Fruit fly (Drosophila melanogaster) whole organism, embryonic: Measurements from ENCODE around the gene Rab3GAP1.

Experiments
- Antp ChIP-seq: fragments of 200-800 bp; sonication (Bioruptor generic); optimal IDR thresholded peaks from 3 replicates; lab custom pipeline; 2016; ENCODE audit warnings: missing biosample characterization, missing genetic modification characterization
- Asciz ChIP-seq: fragments of 200-800 bp; sonication (Bioruptor generic); optimal IDR thresholded peaks from 2 replicates; lab custom pipeline; 2017; ENCODE audit warnings: missing biosample characterization, mild to moderate bottlenecking, missing genetic modification characterization, missing genetic modification reagents
- Atf6 ChIP-seq: fragments of 200-800 bp; sonication (Bioruptor generic); IDR thresholded peaks from 2 replicates; pipeline ENCODE4 v1.3.6; 2022; ENCODE audit warnings: missing biosample characterization, missing genetic modification characterization
- CG10209 ChIP-seq: fragments of 200-800 bp; sonication (Bioruptor generic); optimal IDR thresholded peaks from 3 replicates; lab custom pipeline; 2017; ENCODE audit warnings: missing biosample characterization, mild to moderate bottlenecking, missing genetic modification characterization, missing genetic modification reagents
- CG11504 ChIP-seq: fragments of 200-800 bp; sonication (Bioruptor generic); optimal IDR thresholded peaks from 3 replicates; lab custom pipeline; 2019; ENCODE audit warnings: missing biosample characterization, mild to moderate bottlenecking, missing genetic modification characterization, moderate library complexity
- CG11560 ChIP-seq: fragments of 200-800 bp; sonication (Bioruptor generic); IDR thresholded peaks from 3 replicates; pipeline ENCODE4 v1.3.6; 2022; ENCODE audit warnings: missing biosample characterization, missing genetic modification characterization
- CG12219 ChIP-seq: fragments of 200-800 bp; sonication (Bioruptor generic); optimal IDR thresholded peaks from 3 replicates; lab custom pipeline; 2018; ENCODE audit warnings: missing biosample characterization, mild to moderate bottlenecking, missing genetic modification characterization
- CG13775 ChIP-seq: fragments of 200-800 bp; sonication (Bioruptor generic); optimal IDR thresholded peaks from 3 replicates; lab custom pipeline; 2017; ENCODE audit warnings: missing biosample characterization, mild to moderate bottlenecking, missing genetic modification characterization
- CG14014 ChIP-seq: fragments of 200-800 bp; sonication (Bioruptor generic); IDR thresholded peaks from 2 replicates; pipeline ENCODE4 v1.3.6; 2022; ENCODE audit warnings: missing biosample characterization, missing genetic modification characterization
- CG15011 ChIP-seq: fragments of 200-800 bp; sonication (Bioruptor generic); optimal IDR thresholded peaks from 3 replicates; lab custom pipeline; 2018; ENCODE audit warnings: missing biosample characterization, mild to moderate bottlenecking, missing genetic modification characterization
- CG15696 ChIP-seq: fragments of 200-800 bp; sonication (Bioruptor generic); optimal IDR thresholded peaks from 2 replicates; lab custom pipeline; 2019; ENCODE audit warnings: missing biosample characterization, mild to moderate bottlenecking, missing genetic modification characterization, moderate library complexity
- CG16779 ChIP-seq: fragments of 200-800 bp; sonication (Bioruptor generic); IDR thresholded peaks from 2 replicates; pipeline ENCODE4 v1.3.6; 2022; ENCODE audit warnings: missing biosample characterization, missing genetic modification characterization
- CG17568 ChIP-seq: fragments of 200-800 bp; sonication (Bioruptor generic); optimal IDR thresholded peaks from 2 replicates; lab custom pipeline; 2018; ENCODE audit warnings: missing biosample characterization, mild to moderate bottlenecking, missing genetic modification characterization, moderate library complexity
- CG17829 ChIP-seq: fragments of 200-800 bp; optimal IDR thresholded peaks from 2 replicates; lab custom pipeline; 2019; ENCODE audit warnings: missing biosample characterization, mild to moderate bottlenecking, missing genetic modification characterization, moderate library complexity
- CG2116 ChIP-seq: fragments of 200-800 bp; sonication (Bioruptor generic); optimal IDR thresholded peaks from 3 replicates; lab custom pipeline; 2018; ENCODE audit warnings: missing biosample characterization, mild to moderate bottlenecking, missing genetic modification characterization
- CG2678 ChIP-seq: fragments of 200-800 bp; sonication (Bioruptor generic); optimal IDR thresholded peaks from 3 replicates; lab custom pipeline; 2019; ENCODE audit warnings: missing biosample characterization, mild to moderate bottlenecking, missing genetic modification characterization, moderate library complexity
- CG4404 ChIP-seq: fragments of 200-800 bp; sonication (Bioruptor generic); IDR thresholded peaks from 2 replicates; pipeline ENCODE4 v1.3.6; 2022; ENCODE audit warnings: missing biosample characterization, missing genetic modification characterization
- CG8089 ChIP-seq: fragments of 200-800 bp; sonication (Bioruptor generic); optimal IDR thresholded peaks from 3 replicates; lab custom pipeline; 2016; ENCODE audit warnings: missing biosample characterization, missing genetic modification characterization
- Dek ChIP-seq: fragments of 200-800 bp; sonication (Bioruptor generic); optimal IDR thresholded peaks from 3 replicates; lab custom pipeline; 2019; ENCODE audit warnings: missing biosample characterization, mild to moderate bottlenecking, missing genetic modification characterization, moderate library complexity
- Dp ChIP-seq: fragments of 200-800 bp; sonication (Bioruptor generic); optimal IDR thresholded peaks from 2 replicates; lab custom pipeline; 2018; ENCODE audit warnings: missing biosample characterization, mild to moderate bottlenecking, missing genetic modification characterization, moderate library complexity
- E2f1 ChIP-seq: fragments of 200-800 bp; sonication (Bioruptor generic); IDR thresholded peaks from 2 replicates; pipeline ENCODE4 v1.3.6; 2022; ENCODE audit warnings: missing biosample characterization, missing genetic modification characterization
- Elba2 ChIP-seq: fragments of 200-800 bp; sonication (Bioruptor generic); optimal IDR thresholded peaks from 3 replicates; lab custom pipeline; 2016; ENCODE audit warnings: missing biosample characterization, missing genetic modification characterization
- Ets97D ChIP-seq: fragments of 200-800 bp; sonication (Bioruptor generic); optimal IDR thresholded peaks from 3 replicates; lab custom pipeline; 2016; ENCODE audit warnings: missing biosample characterization, missing genetic modification characterization
- GATAe ChIP-seq: fragments of 200-800 bp; sonication (Bioruptor generic); conservative IDR thresholded peaks from 2 replicates; pipeline ENCODE4 v1.3.6; 2022; ENCODE audit warnings: missing biosample characterization, missing genetic modification characterization
- HHEX ChIP-seq: fragments of 200-800 bp; sonication (Bioruptor generic); optimal IDR thresholded peaks from 3 replicates; lab custom pipeline; 2017; ENCODE audit warnings: missing biosample characterization, mild to moderate bottlenecking, missing genetic modification characterization, missing genetic modification reagents
- HmgZ ChIP-seq: fragments of 200-800 bp; sonication (Bioruptor generic); optimal IDR thresholded peaks from 2 replicates; lab custom pipeline; 2018; ENCODE audit warnings: missing biosample characterization, mild to moderate bottlenecking, missing genetic modification characterization
- Hmr ChIP-seq: fragments of 200-800 bp; sonication (Bioruptor generic); optimal IDR thresholded peaks from 3 replicates; lab custom pipeline; 2017; ENCODE audit warnings: mild to moderate bottlenecking, missing biosample characterization, missing genetic modification reagents, missing genetic modification characterization
- Myb ChIP-seq: fragments of 200-800 bp; sonication (Bioruptor generic); optimal IDR thresholded peaks from 2 replicates; lab custom pipeline; 2016; ENCODE audit warnings: missing biosample characterization, missing genetic modification characterization
- NC2β ChIP-seq: fragments of 200-800 bp; sonication (Bioruptor generic); optimal IDR thresholded peaks from 2 replicates; lab custom pipeline; 2016; ENCODE audit warnings: missing biosample characterization, missing genetic modification characterization
- Nf-YC ChIP-seq: fragments of 200-800 bp; optimal IDR thresholded peaks from 3 replicates; lab custom pipeline; 2019; ENCODE audit warnings: missing biosample characterization, mild to moderate bottlenecking, missing genetic modification characterization, moderate library complexity
- NfI ChIP-seq: fragments of 200-800 bp; sonication (Bioruptor generic); optimal IDR thresholded peaks from 3 replicates; lab custom pipeline; 2018; ENCODE audit warnings: missing biosample characterization, mild to moderate bottlenecking, missing genetic modification characterization, moderate library complexity
- Sin3A ChIP-seq: fragments of >200 bp; optimal IDR thresholded peaks from 2 replicates; lab custom pipeline; 2018
- Sry-δ ChIP-seq: fragments of 200-800 bp; sonication (Bioruptor generic); optimal IDR thresholded peaks from 2 replicates; lab custom pipeline; 2016; ENCODE audit warnings: missing biosample characterization, missing genetic modification characterization
- Stat92E ChIP-seq, 3 experiments: fragments of >200 bp in 2 of 3; fragments of 200-800 bp in 1 of 3; sonication (Bioruptor generic) in 1 of 3; optimal IDR thresholded peaks; 2 replicates each; lab custom pipeline; 2017 to 2019; ENCODE audit warnings: missing biosample characterization in 3 of 3, missing genetic modification characterization in 3 of 3, mild to moderate bottlenecking in 1 of 3, moderate library complexity in 1 of 3
- bowl ChIP-seq: fragments of 200-800 bp; sonication (Bioruptor generic); IDR thresholded peaks from 2 replicates; pipeline ENCODE4 v1.3.6; 2022; ENCODE audit warnings: missing biosample characterization, missing genetic modification characterization
- br ChIP-seq: fragments of >200 bp; optimal IDR thresholded peaks from 2 replicates; lab custom pipeline; 2017
- cas ChIP-seq: fragments of 200-800 bp; sonication (Bioruptor generic); IDR thresholded peaks from 2 replicates; pipeline ENCODE4 v1.3.6; 2022; ENCODE audit warnings: missing biosample characterization, missing genetic modification characterization
- chinmo ChIP-seq: fragments of 200-800 bp; sonication (Bioruptor generic); IDR thresholded peaks from 4 replicates; pipeline ENCODE4 v1.3.6; 2022; ENCODE audit warnings: missing biosample characterization, missing genetic modification characterization; ENCODE audit not compliant: partially characterized antibody
- dati ChIP-seq: fragments of 200-800 bp; sonication (Bioruptor generic); IDR thresholded peaks from 2 replicates; pipeline ENCODE4 v1.3.6; 2022; ENCODE audit warnings: missing biosample characterization, missing genetic modification characterization
- dimm ChIP-seq: fragments of 200-800 bp; sonication (Bioruptor generic); IDR thresholded peaks from 2 replicates; pipeline ENCODE4 v1.3.6; 2022; ENCODE audit warnings: missing biosample characterization, missing genetic modification characterization
- eve ChIP-seq, 2 experiments: fragments of >200 bp; optimal IDR thresholded peaks; 2 replicates each; lab custom pipeline; 2017; ENCODE audit warnings: missing biosample characterization in 2 of 2, missing genetic modification characterization in 2 of 2
- eyg ChIP-seq: fragments of 200-800 bp; sonication (Bioruptor generic); optimal IDR thresholded peaks from 3 replicates; lab custom pipeline; 2016; ENCODE audit warnings: missing biosample characterization, missing genetic modification characterization
- ind ChIP-seq: fragments of 200-800 bp; sonication (Bioruptor generic); optimal IDR thresholded peaks from 3 replicates; lab custom pipeline; 2016; ENCODE audit warnings: missing biosample characterization, missing genetic modification characterization
- kni ChIP-seq: fragments of 200-800 bp; sonication (Bioruptor generic); optimal IDR thresholded peaks from 3 replicates; lab custom pipeline; 2017; ENCODE audit warnings: mild to moderate bottlenecking, missing biosample characterization, missing genetic modification reagents, missing genetic modification characterization
- lab ChIP-seq: fragments of 200-800 bp; sonication (Bioruptor generic); optimal IDR thresholded peaks from 3 replicates; lab custom pipeline; 2017; ENCODE audit warnings: missing biosample characterization, missing genetic modification characterization, mild to moderate bottlenecking, moderate library complexity, missing genetic modification reagents
- maf-S ChIP-seq: fragments of 200-800 bp; sonication (Bioruptor generic); optimal IDR thresholded peaks from 2 replicates; lab custom pipeline; 2016; ENCODE audit warnings: missing biosample characterization, missing genetic modification characterization
- onecut ChIP-seq: fragments of 200-800 bp; sonication (Bioruptor generic); IDR thresholded peaks from 2 replicates; pipeline ENCODE4 v1.3.6; 2022; ENCODE audit warnings: missing biosample characterization, missing genetic modification characterization
- stwl ChIP-seq: fragments of 200-800 bp; sonication (Bioruptor generic); optimal IDR thresholded peaks from 3 replicates; lab custom pipeline; 2018; ENCODE audit warnings: missing biosample characterization, mild to moderate bottlenecking, missing genetic modification characterization, moderate library complexity
- trem ChIP-seq: fragments of 200-800 bp; optimal IDR thresholded peaks from 3 replicates; lab custom pipeline; 2019; ENCODE audit warnings: missing biosample characterization, mild to moderate bottlenecking, missing genetic modification characterization, moderate library complexity
- usp ChIP-seq: fragments of >200 bp; optimal IDR thresholded peaks from 2 replicates; lab custom pipeline; 2017; ENCODE audit warnings: missing biosample characterization, missing genetic modification characterization
- zfh2 ChIP-seq: fragments of 200-800 bp; sonication (Bioruptor generic); optimal IDR thresholded peaks from 2 replicates; lab custom pipeline; 2016; ENCODE audit warnings: missing biosample characterization, missing genetic modification characterization

Rab3GAP1 gene

dm6 chr2L:1613748-1614365 lies 2.9 kb upstream of the Rab3GAP1 start, which contains the start of gene RFeSP:
TSS of gene RFeSP (minus strand) at chr2L:1614160.
- TF ChIP-seq onecut (GFP tag; lab: Robert Waterston, UW) (no peak), stwl (tag; lab: Kevin White, UChicago) (peak; percentile 93), ind (no peak), eyg (GFP tag; lab: Kevin White, UChicago) (no peak), bowl (GFP tag; lab: Robert Waterston, UW) (no peak), maf-S (GFP tag; lab: Kevin White, UChicago) (peak; percentile 14), Stat92E (GFP tag; optimal IDR thresholded peaks at IDR 0.05; lab: Kevin White, UChicago) (peak in 1 of 3 experiments; percentile 64), Dek (tag; lab: Kevin White, UChicago) (peak; percentile 49), CG10209 (no peak), CG8089 (no peak), chinmo (GFP tag; lab: Robert Waterston, UW) (0 out of 4 replicates have a peak, but pooled peaks have one; percentile 51), CG11504 (tag; lab: Kevin White, UChicago) (peak; percentile 45), br (lab: Kevin White, UChicago) (no peak), zfh2 (no peak), CG13775 (GFP tag; lab: Kevin White, UChicago) (no peak), CG14014 (no peak), kni (GFP tag; lab: Kevin White, UChicago) (no peak), trem (tag; lab: Kevin White, UChicago) (peak; percentile 67), CG15696 (tag; lab: Kevin White, UChicago) (peak; percentile 2), CG12219 (GFP tag; lab: Kevin White, UChicago) (no peak), CG2678 (no peak), Dp (GFP tag; lab: Kevin White, UChicago) (peak; percentile 79), Hmr (GFP tag; lab: Kevin White, UChicago) (peak; percentile 70), Antp (GFP tag; lab: Kevin White, UChicago) (no peak), cas (GFP tag; lab: Robert Waterston, UW) (no peak), Asciz (GFP tag; lab: Kevin White, UChicago) (no peak), CG15011 (GFP tag; lab: Kevin White, UChicago) (no peak), dati (no peak), Myb (GFP tag; lab: Kevin White, UChicago) (peak; percentile 100), Sin3A (lab: Kevin White, UChicago) (peak; percentile 55), dimm (GFP tag; lab: Robert Waterston, UW) (no peak), E2f1 (GFP tag; lab: Robert Waterston, UW) (no peak), NfI (GFP tag; lab: Kevin White, UChicago) (no peak), CG4404 (no peak), CG2116 (GFP tag; lab: Kevin White, UChicago) (peak; percentile 66), CG11560 (no peak), CG16779 (no peak), Nf-YC (tag; lab: Kevin White, UChicago) (peak; percentile 29), lab (no peak), HHEX (GFP tag; lab: Kevin White, UChicago) (no peak), NC2β (GFP tag; lab: Kevin White, UChicago) (peak; percentile 38), GATAe (GFP tag; lab: Robert Waterston, UW) (no peak), Sry-δ (GFP tag; lab: Kevin White, UChicago) (peak; percentile 44), CG17829 (tag; lab: Kevin White, UChicago) (peak; percentile 49), Elba2 (GFP tag; lab: Kevin White, UChicago) (no peak), HmgZ (tag; lab: Kevin White, UChicago) (peak; percentile 84), usp (GFP tag; lab: Kevin White, UChicago) (no peak), Ets97D (peak; percentile 89), CG17568 (GFP tag; lab: Kevin White, UChicago) (no peak), eve (GFP tag; optimal IDR thresholded peaks at IDR 0.05; lab: Kevin White, UChicago) (no peak), Atf6 (GFP tag; lab: Robert Waterston, UW) (no peak)
